Fruit fly (Drosophila melanogaster) whole organism, embryonic: ENCODE measurements around the gene Rassf.

Experiments used
- Adf1 ChIP-seq: fragments of 200-800 bp; sonication (Bioruptor generic); IDR thresholded peaks from 2 replicates; pipeline ENCODE4 v1.3.6; 2022; ENCODE audit warnings: missing biosample characterization, missing genetic modification characterization
- Antp ChIP-seq: fragments of 200-800 bp; sonication (Bioruptor generic); optimal IDR thresholded peaks from 3 replicates; lab custom pipeline; 2016; ENCODE audit warnings: missing biosample characterization, missing genetic modification characterization
- BtbVII ChIP-seq: fragments of 200-800 bp; sonication (Bioruptor generic); optimal IDR thresholded peaks from 3 replicates; lab custom pipeline; 2017; ENCODE audit warnings: missing biosample characterization, mild to moderate bottlenecking, missing genetic modification characterization
- CG10147 ChIP-seq: fragments of 200-800 bp; sonication (Bioruptor generic); optimal IDR thresholded peaks from 2 replicates; lab custom pipeline; 2019; ENCODE audit warnings: missing biosample characterization, mild to moderate bottlenecking, missing genetic modification characterization, moderate library complexity
- CG10267 ChIP-seq: fragments of 200-800 bp; sonication (Bioruptor generic); optimal IDR thresholded peaks from 2 replicates; lab custom pipeline; 2018; ENCODE audit warnings: missing biosample characterization, mild to moderate bottlenecking, missing genetic modification characterization, moderate library complexity
- CG12659 ChIP-seq: fragments of 200-800 bp; sonication (Bioruptor generic); optimal IDR thresholded peaks from 3 replicates; lab custom pipeline; 2017; ENCODE audit warnings: mild to moderate bottlenecking, missing biosample characterization, missing genetic modification reagents, missing genetic modification characterization
- CG12769 ChIP-seq: fragments of 200-800 bp; sonication (Bioruptor generic); optimal IDR thresholded peaks from 2 replicates; lab custom pipeline; 2019; ENCODE audit warnings: missing biosample characterization, mild to moderate bottlenecking, missing genetic modification characterization, moderate library complexity
- CG14050 ChIP-seq: fragments of 200-800 bp; sonication (Bioruptor generic); IDR thresholded peaks from 3 replicates; pipeline ENCODE4 v1.3.6; 2022; ENCODE audit warnings: missing biosample characterization, missing genetic modification characterization
- CG14860 ChIP-seq: fragments of 200-800 bp; sonication (Bioruptor generic); IDR thresholded peaks from 3 replicates; pipeline ENCODE4 v1.3.6; 2022; ENCODE audit warnings: missing biosample characterization, missing genetic modification characterization; ENCODE audit not compliant: partially characterized antibody
- CG15269 ChIP-seq: fragments of 200-800 bp; sonication (Bioruptor generic); optimal IDR thresholded peaks from 2 replicates; lab custom pipeline; 2018; ENCODE audit warnings: missing biosample characterization, mild to moderate bottlenecking, missing genetic modification characterization, moderate library complexity
- CG1602 ChIP-seq: fragments of 200-800 bp; sonication (Bioruptor generic); optimal IDR thresholded peaks from 3 replicates; lab custom pipeline; 2016; ENCODE audit warnings: missing biosample characterization, missing genetic modification characterization
- CG2889 ChIP-seq: fragments of 200-800 bp; sonication (Bioruptor generic); IDR thresholded peaks from 3 replicates; pipeline ENCODE4 v1.3.6; 2022; ENCODE audit warnings: missing biosample characterization, missing genetic modification characterization
- CG3281 ChIP-seq: fragments of 200-800 bp; sonication (Bioruptor generic); optimal IDR thresholded peaks from 3 replicates; lab custom pipeline; 2017; ENCODE audit warnings: missing biosample characterization, mild to moderate bottlenecking, missing genetic modification characterization
- CG33557 ChIP-seq: fragments of 200-800 bp; sonication (Bioruptor generic); optimal IDR thresholded peaks from 2 replicates; lab custom pipeline; 2019; ENCODE audit warnings: missing biosample characterization, mild to moderate bottlenecking, missing genetic modification characterization, moderate library complexity
- CG3407 ChIP-seq: fragments of 200-800 bp; sonication (Bioruptor generic); optimal IDR thresholded peaks from 2 replicates; lab custom pipeline; 2018; ENCODE audit warnings: missing biosample characterization, mild to moderate bottlenecking, missing genetic modification characterization
- CG3726 ChIP-seq: fragments of 200-800 bp; sonication (Bioruptor generic); IDR thresholded peaks from 3 replicates; pipeline ENCODE4, ENCODE4 v1.3.6; 2022; ENCODE audit warnings: missing biosample characterization, missing genetic modification characterization
- CG4424 ChIP-seq: fragments of 200-800 bp; sonication (Bioruptor generic); optimal IDR thresholded peaks from 3 replicates; lab custom pipeline; 2016; ENCODE audit warnings: missing biosample characterization, missing genetic modification characterization
- CG5953 ChIP-seq: fragments of 200-800 bp; sonication (Bioruptor generic); IDR thresholded peaks from 2 replicates; pipeline ENCODE4 v1.3.6; 2022; ENCODE audit warnings: missing biosample characterization, missing genetic modification characterization
- CG6854 ChIP-seq: fragments of 200-800 bp; sonication (Bioruptor generic); optimal IDR thresholded peaks from 3 replicates; lab custom pipeline; 2017; ENCODE audit warnings: missing biosample characterization, mild to moderate bottlenecking, missing genetic modification characterization
- CG8359 ChIP-seq: fragments of 200-800 bp; sonication (Bioruptor generic); optimal IDR thresholded peaks from 2 replicates; lab custom pipeline; 2017; ENCODE audit warnings: missing biosample characterization, mild to moderate bottlenecking, missing genetic modification characterization, borderline replicate concordance
- CG9817 ChIP-seq: fragments of 200-800 bp; sonication (Bioruptor generic); optimal IDR thresholded peaks from 2 replicates; lab custom pipeline; 2018; ENCODE audit warnings: missing biosample characterization, mild to moderate bottlenecking, missing genetic modification characterization, moderate library complexity
- CHES-1-like ChIP-seq: fragments of 200-800 bp; sonication (Bioruptor generic); optimal IDR thresholded peaks from 2 replicates; lab custom pipeline; 2016; ENCODE audit warnings: missing biosample characterization, missing genetic modification characterization
- Chrac-16 ChIP-seq: fragments of 200-800 bp; sonication (Bioruptor generic); optimal IDR thresholded peaks from 3 replicates; lab custom pipeline; 2016; ENCODE audit warnings: missing biosample characterization, missing genetic modification characterization
- Deaf1 ChIP-seq: fragments of 200-800 bp; optimal IDR thresholded peaks from 3 replicates; lab custom pipeline; 2019; ENCODE audit warnings: missing biosample characterization, mild to moderate bottlenecking, missing genetic modification characterization, moderate library complexity
- Hmx ChIP-seq: fragments of 200-800 bp; sonication (Bioruptor generic); optimal IDR thresholded peaks from 2 replicates; lab custom pipeline; 2016; ENCODE audit warnings: missing biosample characterization, missing genetic modification characterization
- Hr51 ChIP-seq, 2 experiments: fragments of 200-800 bp; sonication (Bioruptor generic); optimal IDR thresholded peaks; 2 replicates in 1 of 2; 3 replicates in 1 of 2; lab custom pipeline; 2016 to 2018; ENCODE audit warnings: missing biosample characterization in 2 of 2, missing genetic modification characterization in 2 of 2, mild to moderate bottlenecking in 1 of 2, moderate library complexity in 1 of 2
- Lim3 ChIP-seq: fragments of 200-800 bp; sonication (Bioruptor generic); IDR thresholded peaks from 2 replicates; pipeline ENCODE4 v1.3.6; 2022; ENCODE audit warnings: missing biosample characterization, missing genetic modification characterization
- Meics ChIP-seq: fragments of 200-800 bp; sonication (Bioruptor generic); optimal IDR thresholded peaks from 2 replicates; lab custom pipeline; 2017; ENCODE audit warnings: missing biosample characterization, mild to moderate bottlenecking, missing genetic modification characterization
- Myb ChIP-seq: fragments of 200-800 bp; sonication (Bioruptor generic); optimal IDR thresholded peaks from 2 replicates; lab custom pipeline; 2016; ENCODE audit warnings: missing biosample characterization, missing genetic modification characterization
- Oaz ChIP-seq: fragments of 200-800 bp; sonication (Bioruptor generic); IDR thresholded peaks from 2 replicates; pipeline ENCODE4 v1.3.6; 2022; ENCODE audit warnings: missing biosample characterization, missing genetic modification characterization
- Ssrp ChIP-seq: fragments of 200-800 bp; sonication (Bioruptor generic); optimal IDR thresholded peaks from 2 replicates; lab custom pipeline; 2018; ENCODE audit warnings: missing biosample characterization, mild to moderate bottlenecking, missing genetic modification characterization, moderate library complexity
- bbx ChIP-seq: fragments of 200-800 bp; sonication (Bioruptor generic); IDR thresholded peaks from 2 replicates; pipeline ENCODE4 v1.3.6; 2022; ENCODE audit warnings: missing biosample characterization, missing genetic modification characterization; ENCODE audit not compliant: partially characterized antibody
- bowl ChIP-seq: fragments of 200-800 bp; sonication (Bioruptor generic); IDR thresholded peaks from 2 replicates; pipeline ENCODE4 v1.3.6; 2022; ENCODE audit warnings: missing biosample characterization, missing genetic modification characterization
- cad ChIP-seq: fragments of >200 bp; optimal IDR thresholded peaks from 2 replicates; lab custom pipeline; 2017; ENCODE audit warnings: missing biosample characterization, missing genetic modification characterization
- dysf ChIP-seq: fragments of 200-800 bp; sonication (Bioruptor generic); IDR thresholded peaks from 3 replicates; pipeline ENCODE4 v1.3.6; 2022; ENCODE audit warnings: missing biosample characterization, missing genetic modification characterization
- fd3F ChIP-seq: fragments of 200-800 bp; sonication (Bioruptor generic); optimal IDR thresholded peaks from 2 replicates; lab custom pipeline; 2018; ENCODE audit warnings: missing biosample characterization, mild to moderate bottlenecking, missing genetic modification characterization, moderate library complexity
- gce ChIP-seq: fragments of 200-800 bp; sonication (Bioruptor generic); IDR thresholded peaks from 3 replicates; pipeline ENCODE4 v1.3.6; 2022; ENCODE audit warnings: missing biosample characterization, missing genetic modification characterization
- hth ChIP-seq: fragments of >200 bp; optimal IDR thresholded peaks from 2 replicates; lab custom pipeline; 2017; ENCODE audit warnings: inconsistent platforms
- kni ChIP-seq: fragments of 200-800 bp; sonication (Bioruptor generic); optimal IDR thresholded peaks from 3 replicates; lab custom pipeline; 2017; ENCODE audit warnings: mild to moderate bottlenecking, missing biosample characterization, missing genetic modification reagents, missing genetic modification characterization
- maf-S ChIP-seq: fragments of 200-800 bp; sonication (Bioruptor generic); optimal IDR thresholded peaks from 2 replicates; lab custom pipeline; 2016; ENCODE audit warnings: missing biosample characterization, missing genetic modification characterization
- onecut ChIP-seq: fragments of 200-800 bp; sonication (Bioruptor generic); IDR thresholded peaks from 2 replicates; pipeline ENCODE4 v1.3.6; 2022; ENCODE audit warnings: missing biosample characterization, missing genetic modification characterization
- pzg ChIP-seq: fragments of 200-800 bp; sonication (Bioruptor generic); optimal IDR thresholded peaks from 3 replicates; lab custom pipeline; 2018; ENCODE audit warnings: missing biosample characterization, mild to moderate bottlenecking, missing genetic modification characterization, moderate library complexity
- repo ChIP-seq: fragments of 200-800 bp; sonication (Bioruptor generic); optimal IDR thresholded peaks from 2 replicates; lab custom pipeline; 2016; ENCODE audit warnings: missing biosample characterization, missing genetic modification characterization
- sc ChIP-seq, 3 experiments: fragments of >200 bp in 2 of 3; fragments of 200-800 bp in 1 of 3; sonication (Bioruptor generic) in 1 of 3; optimal IDR thresholded peaks; 2 replicates in 2 of 3; 3 replicates in 1 of 3; lab custom pipeline; 2017; ENCODE audit warnings: mild to moderate bottlenecking in 1 of 3, missing biosample characterization in 1 of 3, missing genetic modification characterization in 1 of 3, missing genetic modification reagents in 1 of 3
- sna ChIP-seq: fragments of 200-800 bp; sonication (Bioruptor generic); IDR thresholded peaks from 2 replicates; pipeline ENCODE4 v1.3.6; 2022; ENCODE audit warnings: missing biosample characterization, missing genetic modification characterization; ENCODE audit not compliant: partially characterized antibody
- sob ChIP-seq: fragments of 200-800 bp; sonication (Bioruptor generic); IDR thresholded peaks from 2 replicates; pipeline ENCODE4 v1.3.6; 2022; ENCODE audit warnings: missing biosample characterization, missing genetic modification characterization
- trh ChIP-seq: fragments of 200-800 bp; sonication (Bioruptor generic); optimal IDR thresholded peaks from 2 replicates; lab custom pipeline; 2016; ENCODE audit warnings: missing biosample characterization, missing genetic modification characterization
- ttk ChIP-seq: fragments of 200-800 bp; sonication (Bioruptor generic); IDR thresholded peaks from 2 replicates; pipeline ENCODE4 v2.1.2; 2022; ENCODE audit warnings: missing biosample characterization, missing genetic modification characterization
- unpg ChIP-seq: fragments of 200-800 bp; sonication (Bioruptor generic); optimal IDR thresholded peaks from 3 replicates; lab custom pipeline; 2018; ENCODE audit warnings: missing biosample characterization, mild to moderate bottlenecking, missing genetic modification characterization, moderate library complexity
- zen ChIP-seq: fragments of 200-800 bp; sonication (Bioruptor generic); optimal IDR thresholded peaks from 3 replicates; lab custom pipeline; 2018; ENCODE audit warnings: missing biosample characterization, mild to moderate bottlenecking, missing genetic modification characterization, moderate library complexity
- zfh1 ChIP-seq: fragments of 200-800 bp; sonication (Bioruptor generic); IDR thresholded peaks from 3 replicates; pipeline ENCODE4 v1.3.6; 2022; ENCODE audit warnings: missing biosample characterization, missing genetic modification characterization

Gene Rassf

dm6 chr3R:23134690-23135089 is 17.0 kb upstream of the Rassf start (continued):
- TF ChIP-seq zen (tag; lab: Kevin White, UChicago) (peak; percentile 58), BtbVII (GFP tag; lab: Kevin White, UChicago) (no peak), hth (lab: Kevin White, UChicago) (no peak), Ssrp (tag; lab: Kevin White, UChicago) (no peak), Adf1 (GFP tag; lab: Robert Waterston, UW) (no peak), dysf (GFP tag; lab: Robert Waterston, UW) (no peak), Hmx (no peak), CG5953 (GFP tag; lab: Robert Waterston, UW) (0 out of 2 replicates have a peak, but pooled peaks have one; percentile 7), Deaf1 (tag; lab: Kevin White, UChicago) (no peak), maf-S (GFP tag; lab: Kevin White, UChicago) (no peak), CG3726 (no peak), Lim3 (no peak), CG1602 (GFP tag; lab: Kevin White, UChicago) (no peak), cad (GFP tag; lab: Kevin White, UChicago) (no peak), bowl (GFP tag; lab: Robert Waterston, UW) (no peak), gce (GFP tag; lab: Robert Waterston, UW) (no peak), Myb (GFP tag; lab: Kevin White, UChicago) (no peak), sc (optimal IDR thresholded peaks at IDR 0.05; lab: Kevin White, UChicago) (no peak), sc (GFP tag; optimal IDR thresholded peaks at IDR 0.05; lab: Kevin White, UChicago) (no peak), CG10267 (tag; lab: Kevin White, UChicago) (no peak), CG4424 (no peak), Antp (GFP tag; lab: Kevin White, UChicago) (no peak), ttk (no peak), unpg (no peak), onecut (GFP tag; lab: Robert Waterston, UW) (0 out of 2 replicates have a peak, but pooled peaks have one; percentile 8), trh (GFP tag; lab: Kevin White, UChicago) (no peak), CG12659 (GFP tag; lab: Kevin White, UChicago) (no peak), CG14860 (no peak), CG9817 (tag; lab: Kevin White, UChicago) (no peak), Hr51 (GFP tag; optimal IDR thresholded peaks at IDR 0.05; lab: Kevin White, UChicago) (no peak), CG14050 (GFP tag; lab: Robert Waterston, UW) (no peak), CG12769 (tag; lab: Kevin White, UChicago) (no peak), fd3F (GFP tag; lab: Kevin White, UChicago) (no peak), CG3407 (peak; percentile 0), sna (no peak), Meics (no peak), CG2889 (GFP tag; lab: Robert Waterston, UW) (no peak), Oaz (GFP tag; lab: Robert Waterston, UW) (no peak), CHES-1-like (GFP tag; lab: Kevin White, UChicago) (no peak), kni (peak; percentile 83), CG33557 (peak; percentile 53), Chrac-16 (GFP tag; lab: Kevin White, UChicago) (no peak), CG6854 (GFP tag; lab: Kevin White, UChicago) (no peak), CG15269 (tag; lab: Kevin White, UChicago) (no peak), repo (no peak), zfh1 (GFP tag; lab: Robert Waterston, UW) (peak; percentile 34; the same call in 1 of the 3 replicates), sob (GFP tag; lab: Robert Waterston, UW) (no peak), CG8359 (GFP tag; lab: Kevin White, UChicago) (no peak), CG10147 (GFP tag; lab: Kevin White, UChicago) (no peak), CG3281 (GFP tag; lab: Kevin White, UChicago) (no peak), pzg (GFP tag; lab: Kevin White, UChicago) (no peak), bbx (GFP tag; lab: Robert Waterston, UW) (no peak)
